Fruit fly (Drosophila melanogaster): Measurements from ENCODE around the gene CG8072.

The CG8072 gene

DNA sequence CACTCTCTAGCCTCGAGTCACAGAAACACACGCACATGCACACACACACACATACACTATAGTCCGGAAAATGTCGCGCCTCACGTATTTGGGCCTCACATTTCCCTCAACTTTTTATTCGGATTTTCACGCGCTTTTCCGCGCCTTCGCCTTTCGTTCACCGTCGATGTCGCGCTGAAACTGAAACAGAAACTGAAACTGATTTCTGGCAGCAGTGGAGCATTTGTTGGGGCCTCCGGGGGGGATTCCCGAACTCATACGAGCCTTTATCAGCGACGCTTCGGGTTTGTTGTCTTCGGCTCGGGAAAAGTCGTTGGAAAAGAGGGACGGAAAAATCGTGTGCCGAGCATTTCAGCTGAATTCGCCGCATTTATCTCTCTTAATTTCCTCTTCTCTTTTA, 34.3 kb downstream of the CG8072 start, which contains the start of gene dpr10:
Gene dpr10 (minus strand): TSS at position 185 of the 400 bp plus-strand sequence.
- TF ChIP-seq fru (GFP tag; optimal IDR thresholded peaks at IDR 0.05) = no peak
- TF ChIP-seq Hnf4 (GFP tag; optimal IDR thresholded peaks at IDR 0.05) = no peak
- TF ChIP-seq Sp1 (GFP tag; optimal IDR thresholded peaks at IDR 0.05) = no peak
- no peak for TF ChIP-seq tai (GFP tag; optimal IDR thresholded peaks at IDR 0.05)
- no peak for TF ChIP-seq OdsH (GFP tag; optimal IDR thresholded peaks at IDR 0.05)
- TF ChIP-seq usp (GFP tag; optimal IDR thresholded peaks at IDR 0.05) = no peak
- no peak for TF ChIP-seq Hr78 (GFP tag; optimal IDR thresholded peaks at IDR 0.05)
- no peak for TF ChIP-seq N (GFP tag; optimal IDR thresholded peaks at IDR 0.05)
- no peak for TF ChIP-seq Myc (optimal IDR thresholded peaks at IDR 0.05)
- TF ChIP-seq HLH106 (tag; optimal IDR thresholded peaks at IDR 0.05) = no peak
- no peak for TF ChIP-seq dl (GFP tag; optimal IDR thresholded peaks at IDR 0.05; ENCODE audit: insufficient read depth in 1 of 2, partially characterized antibody in 2 of 2)
- TF ChIP-seq h (GFP tag; optimal IDR thresholded peaks at IDR 0.05) = no peak
- TF ChIP-seq jim (GFP tag; optimal IDR thresholded peaks at IDR 0.05) = no peak
- no peak for TF ChIP-seq Dfd (GFP tag; optimal IDR thresholded peaks at IDR 0.05)
- TF ChIP-seq GATAd (GFP tag; optimal IDR thresholded peaks at IDR 0.05) = no peak
- no peak for TF ChIP-seq Dif (GFP tag; optimal IDR thresholded peaks at IDR 0.05; ENCODE audit: partially characterized antibody)
- TF ChIP-seq sage (GFP tag; optimal IDR thresholded peaks at IDR 0.05) = no peak
- no peak for TF ChIP-seq CrebA (GFP tag; optimal IDR thresholded peaks at IDR 0.05; ENCODE audit: borderline replicate concordance)
- TF ChIP-seq Rel (GFP tag; optimal IDR thresholded peaks at IDR 0.05) = no peak
- TF ChIP-seq Rel (tag; optimal IDR thresholded peaks at IDR 0.05) = no peak

DNA sequence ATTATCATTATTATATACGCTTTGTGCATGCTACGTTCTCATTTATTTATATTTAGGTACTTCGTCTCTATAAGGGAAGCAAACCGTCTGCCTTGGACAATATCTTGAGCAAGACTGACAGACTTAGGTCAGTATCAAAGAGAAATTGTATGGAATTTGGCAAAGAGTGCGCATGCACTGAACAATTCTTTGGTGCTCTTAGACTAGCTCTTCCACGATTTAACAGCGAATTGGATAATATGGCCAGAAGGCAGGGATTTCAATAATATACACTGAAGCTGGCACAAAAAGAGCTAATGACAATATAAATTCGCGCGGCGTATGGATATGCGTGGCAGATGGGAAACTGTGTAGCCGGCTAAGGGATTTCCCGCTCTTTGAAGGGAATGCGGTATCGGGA, 35.3 kb downstream of the CG8072 start:
- TF ChIP-seq foxo (GFP tag; optimal IDR thresholded peaks at IDR 0.05) (no peak), GATAd (GFP tag; optimal IDR thresholded peaks at IDR 0.05) (no peak), Hnf4 (GFP tag; optimal IDR thresholded peaks at IDR 0.05) (no peak), tai (GFP tag; optimal IDR thresholded peaks at IDR 0.05) (no peak), fru (GFP tag; optimal IDR thresholded peaks at IDR 0.05) (no peak), dsf (GFP tag; optimal IDR thresholded peaks at IDR 0.05; ENCODE audit: borderline replicate concordance) (no peak), sage (GFP tag; optimal IDR thresholded peaks at IDR 0.05) (no peak), sv (GFP tag; optimal IDR thresholded peaks at IDR 0.05) (no peak)

DNA sequence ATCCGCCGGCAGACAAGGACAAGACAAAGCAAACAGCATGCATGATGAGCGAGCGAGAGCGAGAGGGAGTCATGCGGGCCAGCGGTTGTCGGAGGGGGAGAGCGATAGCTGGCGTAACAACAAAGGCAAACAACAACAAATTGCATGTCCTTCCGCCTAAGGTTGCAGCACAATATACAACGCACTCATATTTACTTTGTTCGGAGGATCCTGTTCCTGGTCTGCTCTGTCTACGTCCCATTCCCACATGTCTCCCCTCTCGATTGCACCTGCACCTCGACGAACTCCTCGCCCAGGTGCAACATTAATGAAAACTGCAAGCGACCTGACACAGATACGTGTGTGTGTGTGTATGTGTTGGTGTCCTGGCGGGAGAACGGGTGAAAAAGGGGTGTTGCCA, 37.6 kb downstream of the CG8072 start:
- no peak for TF ChIP-seq OdsH (GFP tag; optimal IDR thresholded peaks at IDR 0.05)
- TF ChIP-seq CG32264 (GFP tag; optimal IDR thresholded peaks at IDR 0.05) = no peak
- TF ChIP-seq pan (optimal IDR thresholded peaks at IDR 0.05) = no peak
- TF ChIP-seq foxo (GFP tag; optimal IDR thresholded peaks at IDR 0.05) = no peak
- TF ChIP-seq Myc (optimal IDR thresholded peaks at IDR 0.05) = no peak

DNA sequence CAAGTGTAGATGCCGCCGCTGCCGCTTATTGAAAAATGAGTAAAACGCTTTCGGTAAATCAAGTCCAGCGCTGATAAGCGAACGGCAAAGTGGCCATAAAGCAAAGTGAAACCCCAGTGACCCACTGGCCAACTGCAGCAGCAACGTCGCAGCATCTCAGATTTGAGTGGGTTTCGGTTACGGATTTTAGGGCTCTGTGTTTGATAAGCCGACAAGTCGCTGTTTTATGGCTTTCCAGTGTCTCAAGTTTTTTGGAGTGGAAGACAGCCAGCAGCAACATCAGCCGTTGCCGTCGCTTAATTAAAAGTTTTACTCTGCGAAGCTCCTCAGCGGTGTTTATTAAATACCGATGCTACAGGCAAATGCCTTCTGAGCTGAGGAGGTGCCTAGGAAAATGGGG, 45.7 kb downstream of the CG8072 start:
- no peak for TF ChIP-seq woc (GFP tag; optimal IDR thresholded peaks at IDR 0.05)
- TF ChIP-seq Hnf4 (GFP tag; optimal IDR thresholded peaks at IDR 0.05) = no peak
- no peak for TF ChIP-seq Mio (GFP tag; optimal IDR thresholded peaks at IDR 0.05)
- no peak for TF ChIP-seq Vsx2 (GFP tag; optimal IDR thresholded peaks at IDR 0.05; ENCODE audit: partially characterized antibody)
- no peak for TF ChIP-seq pan (optimal IDR thresholded peaks at IDR 0.05)
- TF ChIP-seq rgr (GFP tag; optimal IDR thresholded peaks at IDR 0.05) = no peak
- no peak for TF ChIP-seq fru (GFP tag; optimal IDR thresholded peaks at IDR 0.05)
- TF ChIP-seq brk (GFP tag; optimal IDR thresholded peaks at IDR 0.05) = no peak
- TF ChIP-seq Hr78 (GFP tag; optimal IDR thresholded peaks at IDR 0.05) = no peak
- TF ChIP-seq Myc (optimal IDR thresholded peaks at IDR 0.05) = no peak
- no peak for TF ChIP-seq sv (GFP tag; optimal IDR thresholded peaks at IDR 0.05)
- no peak for TF ChIP-seq jim (GFP tag; optimal IDR thresholded peaks at IDR 0.05)
- no peak for TF ChIP-seq GATAd (GFP tag; optimal IDR thresholded peaks at IDR 0.05)
- no peak for TF ChIP-seq dmrt93B (GFP tag; optimal IDR thresholded peaks at IDR 0.05)
- TF ChIP-seq dsf (GFP tag; optimal IDR thresholded peaks at IDR 0.05; ENCODE audit: borderline replicate concordance) = no peak
- TF ChIP-seq foxo (GFP tag; optimal IDR thresholded peaks at IDR 0.05) = no peak
- TF ChIP-seq ey (GFP tag; optimal IDR thresholded peaks at IDR 0.05) = no peak
- TF ChIP-seq OdsH (GFP tag; optimal IDR thresholded peaks at IDR 0.05) = no peak
- no peak for TF ChIP-seq lola (GFP tag; optimal IDR thresholded peaks at IDR 0.05)
- TF ChIP-seq Dfd (GFP tag; optimal IDR thresholded peaks at IDR 0.05) = no peak

DNA sequence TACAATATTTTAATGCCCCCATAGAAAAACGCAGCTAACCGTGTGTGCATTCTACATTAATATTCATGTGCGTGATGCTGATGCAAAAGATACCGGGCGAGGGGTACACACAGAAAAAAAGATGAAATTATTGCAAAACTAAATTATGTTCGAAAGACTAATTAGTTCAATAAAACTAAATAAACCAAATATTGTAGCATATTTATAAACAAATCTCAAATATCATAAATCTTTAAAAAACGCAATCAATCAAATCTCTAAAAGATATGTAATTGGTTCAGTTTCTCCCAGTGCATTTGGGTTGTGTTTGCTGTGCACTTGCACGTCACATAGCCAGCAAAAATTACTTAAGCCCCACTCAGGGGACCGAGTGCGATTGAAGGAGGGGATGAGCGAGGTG, 46.9 kb downstream of the CG8072 start:
- TF ChIP-seq Dif (GFP tag; optimal IDR thresholded peaks at IDR 0.05; ENCODE audit: partially characterized antibody) (no peak), Dfd (GFP tag; optimal IDR thresholded peaks at IDR 0.05) (no peak), lola (GFP tag; optimal IDR thresholded peaks at IDR 0.05) (no peak), Mio (GFP tag; optimal IDR thresholded peaks at IDR 0.05) (no peak), CG9705 (GFP tag; optimal IDR thresholded peaks at IDR 0.05) (no peak), Rel (GFP tag; optimal IDR thresholded peaks at IDR 0.05) (no peak), Rel (tag; optimal IDR thresholded peaks at IDR 0.05) (no peak), GATAd (GFP tag; optimal IDR thresholded peaks at IDR 0.05) (no peak), CG32264 (GFP tag; optimal IDR thresholded peaks at IDR 0.05) (no peak), br (GFP tag; optimal IDR thresholded peaks at IDR 0.05) (no peak), Hnf4 (GFP tag; optimal IDR thresholded peaks at IDR 0.05) (no peak), dmrt93B (GFP tag; optimal IDR thresholded peaks at IDR 0.05) (no peak), jim (GFP tag; optimal IDR thresholded peaks at IDR 0.05) (no peak), psq (GFP tag; optimal IDR thresholded peaks at IDR 0.05) (no peak), Hr83 (GFP tag; optimal IDR thresholded peaks at IDR 0.05; ENCODE audit: poor library complexity, severe bottlenecking) (no peak), ey (GFP tag; optimal IDR thresholded peaks at IDR 0.05) (no peak), dsf (GFP tag; optimal IDR thresholded peaks at IDR 0.05; ENCODE audit: borderline replicate concordance) (no peak), dl (GFP tag; optimal IDR thresholded peaks at IDR 0.05; ENCODE audit: insufficient read depth in 1 of 2, partially characterized antibody in 2 of 2) (no peak)
